Worm (Caenorhabditis elegans): ENCODE measurements around the gene zyg-12.
"Not testable (repeated sequence)": the region's sequence is repeated elsewhere in the genome, so short reads cannot be mapped to it uniquely, and the experiment has no call there.

zyg-12 gene

ce11 chrII:4925198-4925764 lies 24.4 kb upstream of the zyg-12 start, which contains the start of gene aagr-2:
Gene aagr-2, minus strand, starts transcription at chrII:4925248.
- TF ChIP-seq mdl-1 (tag; optimal IDR thresholded peaks at IDR 0.05) (peak in 1 of 2 experiments; percentile 47), ceh-16 (tag; optimal IDR thresholded peaks at IDR 0.05) (no peak), fos-1 (tag; optimal IDR thresholded peaks at IDR 0.05) (peak; percentile 93), elt-3 (tag; optimal IDR thresholded peaks at IDR 0.05) (no peak), sma-3 (GFP tag; optimal IDR thresholded peaks at IDR 0.05) (peak; percentile 10), sma-9 (GFP tag; optimal IDR thresholded peaks at IDR 0.05) (peak; percentile 93), sma-9 (tag; optimal IDR thresholded peaks at IDR 0.05) (no peak), gmeb-1 (tag; optimal IDR thresholded peaks at IDR 0.05) (peak; percentile 9), crh-2 (tag; optimal IDR thresholded peaks at IDR 0.05) (peak; percentile 95), ama-1 (optimal IDR thresholded peaks at IDR 0.05) (no peak), F13H6.1 (tag; optimal IDR thresholded peaks at IDR 0.05) (peak; percentile 62)

- TF ChIP-seq elt-3 (tag; optimal IDR thresholded peaks at IDR 0.05) (no peak), ZK546.5 (tag; optimal IDR thresholded peaks at IDR 0.05) (no peak), ztf-1 (GFP tag; conservative IDR thresholded peaks at IDR 0.05) (no peak), aly-2 (tag; optimal IDR thresholded peaks at IDR 0.05) (no peak), C34F6.9 (tag; optimal IDR thresholded peaks at IDR 0.05) (no peak), nhr-21 (tag; optimal IDR thresholded peaks at IDR 0.05) (no peak)
Observed at ce11 chrII:4931286-4931685, 18.4 kb upstream of the zyg-12 start.

- TF ChIP-seq nhr-77, lin-39, nhr-21 (tag; optimal IDR thresholded peaks at IDR 0.05): not testable (repeated sequence)
Observed at ce11 chrII:4932727-4933126, 17.0 kb upstream of the zyg-12 start, which contains the start of gene msp-152. Gene msp-152, plus strand, starts transcription at chrII:4933027.

- TF ChIP-seq zag-1 (tag; optimal IDR thresholded peaks at IDR 0.05) (no peak), ztf-1 (GFP tag; conservative IDR thresholded peaks at IDR 0.05) (no peak), ceh-82 (tag; optimal IDR thresholded peaks at IDR 0.05) (no peak), alr-1 (tag; optimal IDR thresholded peaks at IDR 0.05) (no peak), unc-62 (GFP tag; optimal IDR thresholded peaks at IDR 0.05) (no peak), Y55F3AM.14 (GFP tag; optimal IDR thresholded peaks at IDR 0.05) (no peak), peb-1 (tag; optimal IDR thresholded peaks at IDR 0.05) (no peak), nhr-21 (tag; optimal IDR thresholded peaks at IDR 0.05) (no peak), mdl-1 (tag; optimal IDR thresholded peaks at IDR 0.05) (no peak)
Observed at ce11 chrII:4934954-4935353, 14.7 kb upstream of the zyg-12 start, which contains the start of gene gst-30. Gene gst-30, minus strand, starts transcription at chrII:4935054.

- peak; percentile 34 for TF ChIP-seq C34F6.9 (tag; optimal IDR thresholded peaks at IDR 0.05)
- TF ChIP-seq unc-55 (GFP tag; optimal IDR thresholded peaks at IDR 0.05) = peak; percentile 18
- no peak for TF ChIP-seq unc-39 (tag; optimal IDR thresholded peaks at IDR 0.05)
Observed at ce11 chrII:4935518-4935917, 14.2 kb upstream of the zyg-12 start, which contains the start of gene ZK546.5. Gene ZK546.5, plus strand, starts transcription at chrII:4935818.

- no peak for TF ChIP-seq nhr-12 (tag; optimal IDR thresholded peaks at IDR 0.05)
Observed at ce11 chrII:4937743-4938142, 12.0 kb upstream of the zyg-12 start, which contains the start of gene ZK546.4. Gene ZK546.4, plus strand, starts transcription at chrII:4938043.

- TF ChIP-seq ztf-4 (tag; optimal IDR thresholded peaks at IDR 0.05) (no peak), unc-55 (GFP tag; optimal IDR thresholded peaks at IDR 0.05) (no peak), mdl-1 (tag; optimal IDR thresholded peaks at IDR 0.05) (no peak), C34F6.9 (tag; optimal IDR thresholded peaks at IDR 0.05) (no peak), sem-4 (tag; optimal IDR thresholded peaks at IDR 0.05) (no peak), egl-27 (tag; optimal IDR thresholded peaks at IDR 0.05) (no peak), crh-2 (tag; optimal IDR thresholded peaks at IDR 0.05) (no peak), lin-11 (tag; optimal IDR thresholded peaks at IDR 0.05) (no peak), nhr-21 (tag; optimal IDR thresholded peaks at IDR 0.05) (no peak), nhr-6 (tag; optimal IDR thresholded peaks at IDR 0.05) (no peak), aly-2 (tag; optimal IDR thresholded peaks at IDR 0.05) (no peak), unc-39 (tag; optimal IDR thresholded peaks at IDR 0.05) (no peak)
Observed at ce11 chrII:4941050-4941449, 8.7 kb upstream of the zyg-12 start, which contains the start of gene cblc-1. Gene cblc-1, minus strand, starts transcription at chrII:4941150.
